Worm (Caenorhabditis elegans) whole organism, L1 larva: ENCODE measurements around the gene F37C12.18.
A peak's percentile ranks its signal among the peaks of the same experiment; 100 is the strongest.

ENCODE experiments used
- nhr-12 ChIP-seq: sonication (generic microtip); optimal IDR thresholded peaks from 2 replicates; lab custom pipeline; 2017; ENCODE audit warnings: missing biosample characterization, missing genetic modification characterization
- ztf-11 ChIP-seq, 2 experiments: sonication (generic microtip); optimal IDR thresholded peaks; 2 replicates each; lab custom pipeline; 2016 to 2017; ENCODE audit warnings: missing genetic modification characterization in 2 of 2, missing biosample characterization in 1 of 2, missing compliant biosample characterization in 1 of 2

DNA sequence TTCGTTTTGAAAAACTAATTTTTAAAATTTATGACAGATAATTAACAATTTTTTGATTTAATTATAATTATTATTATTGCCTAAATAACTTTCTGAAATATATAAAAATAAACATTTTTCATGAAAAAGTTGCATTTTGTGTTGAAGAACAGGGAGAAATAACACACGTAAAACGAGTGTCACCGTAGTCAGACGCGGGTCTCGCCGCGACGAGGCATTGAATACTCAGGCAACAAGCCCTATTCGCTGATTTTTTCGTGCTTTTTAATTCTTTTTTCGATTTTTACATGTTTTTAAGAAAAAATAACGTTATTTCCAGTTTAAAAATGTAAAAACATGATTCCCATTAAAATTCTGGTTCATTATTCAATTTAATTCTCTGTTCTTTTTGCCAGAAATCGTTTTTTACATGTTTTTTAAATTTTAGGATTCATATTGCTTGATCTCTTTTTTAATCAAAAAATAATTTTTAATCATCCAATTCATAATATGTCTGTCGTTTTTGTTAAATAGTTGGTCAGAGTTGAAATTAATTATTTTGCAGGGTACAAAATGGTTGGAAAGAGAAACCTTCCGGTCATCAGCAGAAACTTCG is 12.8 kb upstream of the F37C12.18 start, which contains the start of gene rpl-6:
- peak in 1 of 2 experiments; percentile 66 for TF ChIP-seq ztf-11 (tag; optimal IDR thresholded peaks at IDR 0.05; lab: Kevin White, UChicago)
- no peak for TF ChIP-seq nhr-12 (tag; lab: Kevin White, UChicago)
